Worm (Caenorhabditis elegans): ENCODE measurements around the gene scl-15.

DNA sequence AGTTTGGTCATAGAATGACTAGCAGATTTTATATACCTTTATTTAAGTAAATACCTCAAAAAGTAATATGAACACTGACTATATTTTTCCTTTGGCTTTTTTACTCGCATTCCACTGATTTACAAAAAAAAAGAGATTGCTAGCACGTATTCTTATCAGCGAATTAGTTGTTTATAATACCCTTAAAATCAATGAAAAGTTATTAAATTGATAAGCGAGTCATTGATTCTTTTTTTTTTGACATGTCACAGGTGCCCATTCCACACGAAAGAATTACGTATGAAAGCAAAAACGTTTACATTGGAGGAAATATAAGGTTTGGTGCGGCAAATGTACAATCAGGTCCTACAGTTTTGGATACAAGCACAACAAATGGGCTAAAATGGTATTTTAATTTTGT lies 10.7 kb upstream of the scl-15 start, which contains the start of gene btb-17:
- TF ChIP-seq cog-1 (tag; optimal IDR thresholded peaks at IDR 0.05) (no peak), tab-1 (GFP tag; IDR thresholded peaks at IDR 0.05) (no peak), klf-2 (GFP tag; conservative IDR thresholded peaks at IDR 0.05) (no peak), med-1 (GFP tag; optimal IDR thresholded peaks at IDR 0.05; ENCODE audit: insufficient read depth) (no peak), ztf-23 (GFP tag; IDR thresholded peaks at IDR 0.05) (no peak), ref-1 (GFP tag; conservative IDR thresholded peaks at IDR 0.05) (no peak), T22C8.4 (GFP tag; IDR thresholded peaks at IDR 0.05) (no peak), ztf-29 (GFP tag; IDR thresholded peaks at IDR 0.05) (no peak), flt-1 (GFP tag; IDR thresholded peaks at IDR 0.05) (no peak)

Data from whole organism, midembryonic.